Worm (Caenorhabditis elegans) whole organism, L2 larva: ENCODE data around the gene lido-4.

ENCODE experiments used
- lin-11 ChIP-seq: fragments of 150-350 bp; sonication (generic microtip); optimal IDR thresholded peaks from 2 replicates; lab custom pipeline; 2014; ENCODE audit warnings: missing biosample characterization, missing genetic modification characterization, inconsistent platforms, mixed read lengths
- nhr-23 ChIP-seq: fragments of 150-350 bp; optimal IDR thresholded peaks from 2 replicates; lab custom pipeline; 2014; ENCODE audit warnings: missing biosample characterization, missing genetic modification reagents, missing genetic modification characterization
- nhr-237 ChIP-seq: fragments of 150-350 bp; optimal IDR thresholded peaks from 2 replicates; lab custom pipeline; 2014; ENCODE audit warnings: missing biosample characterization, missing genetic modification characterization
- nhr-25 ChIP-seq: fragments of 150-350 bp; sonication (generic microtip); optimal IDR thresholded peaks from 3 replicates; lab custom pipeline; 2014; ENCODE audit warnings: missing biosample characterization, missing genetic modification characterization
- sem-4 ChIP-seq: fragments of 150-350 bp; optimal IDR thresholded peaks from 2 replicates; lab custom pipeline; 2014; ENCODE audit warnings: missing biosample characterization, missing genetic modification reagents, missing genetic modification characterization
- skn-1 ChIP-seq: sonication (generic microtip); optimal IDR thresholded peaks from 2 replicates; lab custom pipeline; 2017; ENCODE audit warnings: missing biosample characterization, missing genetic modification characterization
- sma-9 ChIP-seq, 2 experiments: fragments of 150-350 bp in 1 of 2; sonication (generic microtip) in 1 of 2; optimal IDR thresholded peaks; 2 replicates each; lab custom pipeline; 2014 to 2016; ENCODE audit warnings: missing genetic modification characterization in 2 of 2, mild to moderate bottlenecking in 1 of 2, missing biosample characterization in 1 of 2, missing compliant biosample characterization in 1 of 2, missing genetic modification reagents in 1 of 2, moderate library complexity in 1 of 2
- snpc-4 ChIP-seq: fragments of 150-350 bp; optimal IDR thresholded peaks from 2 replicates; lab custom pipeline; 2014; ENCODE audit warnings: missing biosample characterization, missing genetic modification characterization
- unc-55 ChIP-seq: fragments of 150-350 bp; sonication (generic microtip); optimal IDR thresholded peaks from 3 replicates; lab custom pipeline; 2014; ENCODE audit warnings: missing biosample characterization, missing genetic modification reagents, missing genetic modification characterization
- unc-62 ChIP-seq: fragments of 150-350 bp; optimal IDR thresholded peaks from 2 replicates; lab custom pipeline; 2014; ENCODE audit warnings: missing biosample characterization, missing genetic modification reagents, missing genetic modification characterization

DNA sequence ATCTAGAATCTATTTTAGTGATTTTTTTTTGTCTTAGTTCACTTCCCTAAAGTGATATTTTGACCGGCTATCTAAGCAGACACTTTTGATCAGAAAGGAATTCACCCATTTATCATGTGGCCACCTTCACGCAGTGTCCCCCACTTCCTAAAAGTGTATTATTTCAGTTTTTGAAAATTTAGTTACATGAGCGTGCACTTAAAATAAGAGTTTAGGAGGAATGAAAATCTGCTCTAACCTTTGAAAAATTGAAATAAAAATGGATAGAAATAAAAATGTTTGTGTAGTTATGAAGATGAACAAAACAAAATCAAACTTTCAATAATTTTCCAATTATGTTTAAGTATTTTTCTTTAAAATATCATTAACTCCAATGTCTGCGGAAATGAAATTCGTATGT is 47.8 kb downstream of the lido-4 start:
- no peak for TF ChIP-seq unc-55 (GFP tag; lab: Kevin White, UChicago)
- no peak for TF ChIP-seq nhr-23
- TF ChIP-seq nhr-25 (tag; lab: Kevin White, UChicago): no peak
- no peak for TF ChIP-seq skn-1 (tag; lab: Kevin White, UChicago)
- no peak for TF ChIP-seq sem-4 (tag; lab: Kevin White, UChicago)
- TF ChIP-seq snpc-4 (tag; lab: Kevin White, UChicago): no peak
- no peak for TF ChIP-seq unc-62 (GFP tag; lab: Kevin White, UChicago)
- TF ChIP-seq nhr-237: no peak
- TF ChIP-seq sma-9 (GFP tag; optimal IDR thresholded peaks at IDR 0.05; lab: Kevin White, UChicago): no peak
- TF ChIP-seq sma-9 (tag; optimal IDR thresholded peaks at IDR 0.05; lab: Kevin White, UChicago): no peak
- TF ChIP-seq lin-11 (tag; lab: Kevin White, UChicago): no peak
